Fruit fly (Drosophila melanogaster) whole organism, embryonic: ENCODE data around the gene CG3726.

Source experiments
- Atf-2 ChIP-seq: fragments of 200-800 bp; sonication (Bioruptor generic); optimal IDR thresholded peaks from 2 replicates; lab custom pipeline; 2016; ENCODE audit warnings: missing biosample characterization, missing genetic modification characterization
- B-H1 ChIP-seq: fragments of 200-800 bp; sonication (Bioruptor generic); IDR thresholded peaks from 3 replicates; pipeline ENCODE4 v1.3.6; 2022; ENCODE audit warnings: missing biosample characterization, missing genetic modification characterization
- CG10209 ChIP-seq: fragments of 200-800 bp; sonication (Bioruptor generic); optimal IDR thresholded peaks from 3 replicates; lab custom pipeline; 2017; ENCODE audit warnings: missing biosample characterization, mild to moderate bottlenecking, missing genetic modification characterization, missing genetic modification reagents
- CG1024 ChIP-seq: fragments of 200-800 bp; sonication (Bioruptor generic); IDR thresholded peaks from 2 replicates; pipeline ENCODE4 v1.3.6; 2022; ENCODE audit warnings: missing biosample characterization, missing genetic modification characterization
- CG11247 ChIP-seq: fragments of 200-800 bp; sonication (Bioruptor generic); IDR thresholded peaks from 2 replicates; pipeline ENCODE4 v1.3.6; 2022; ENCODE audit warnings: missing biosample characterization, missing genetic modification characterization
- CG11398 ChIP-seq: fragments of 200-800 bp; sonication (Bioruptor generic); optimal IDR thresholded peaks from 2 replicates; lab custom pipeline; 2016; ENCODE audit warnings: missing biosample characterization, missing genetic modification characterization
- CG11695 ChIP-seq: fragments of 200-800 bp; sonication (Bioruptor generic); IDR thresholded peaks from 3 replicates; pipeline ENCODE4 v1.3.6; 2022; ENCODE audit warnings: missing biosample characterization, missing genetic modification characterization
- CG12299 ChIP-seq: fragments of 200-800 bp; sonication (Bioruptor generic); optimal IDR thresholded peaks from 2 replicates; lab custom pipeline; 2018; ENCODE audit warnings: missing biosample characterization, mild to moderate bottlenecking, missing genetic modification characterization
- CG12391 ChIP-seq: fragments of 200-800 bp; sonication (Bioruptor generic); optimal IDR thresholded peaks from 3 replicates; lab custom pipeline; 2018; ENCODE audit warnings: missing biosample characterization, mild to moderate bottlenecking, missing genetic modification characterization, moderate library complexity
- CG12942 ChIP-seq: fragments of 200-800 bp; sonication (Bioruptor generic); optimal IDR thresholded peaks from 3 replicates; lab custom pipeline; 2016; ENCODE audit warnings: missing biosample characterization, missing genetic modification characterization
- CG13775 ChIP-seq: fragments of 200-800 bp; sonication (Bioruptor generic); optimal IDR thresholded peaks from 3 replicates; lab custom pipeline; 2017; ENCODE audit warnings: missing biosample characterization, mild to moderate bottlenecking, missing genetic modification characterization
- CG14014 ChIP-seq: fragments of 200-800 bp; sonication (Bioruptor generic); IDR thresholded peaks from 2 replicates; pipeline ENCODE4 v1.3.6; 2022; ENCODE audit warnings: missing biosample characterization, missing genetic modification characterization
- CG15269 ChIP-seq: fragments of 200-800 bp; sonication (Bioruptor generic); optimal IDR thresholded peaks from 2 replicates; lab custom pipeline; 2018; ENCODE audit warnings: missing biosample characterization, mild to moderate bottlenecking, missing genetic modification characterization, moderate library complexity
- CG15514 ChIP-seq: fragments of 200-800 bp; sonication (Bioruptor generic); optimal IDR thresholded peaks from 3 replicates; lab custom pipeline; 2017; ENCODE audit warnings: missing biosample characterization, missing genetic modification characterization, mild to moderate bottlenecking, moderate library complexity, missing genetic modification reagents
- CG15696 ChIP-seq: fragments of 200-800 bp; sonication (Bioruptor generic); optimal IDR thresholded peaks from 2 replicates; lab custom pipeline; 2019; ENCODE audit warnings: missing biosample characterization, mild to moderate bottlenecking, missing genetic modification characterization, moderate library complexity
- CG32767 ChIP-seq: fragments of 200-800 bp; sonication (Bioruptor generic); IDR thresholded peaks from 2 replicates; pipeline ENCODE4 v1.3.6; 2022; ENCODE audit warnings: missing biosample characterization, missing genetic modification characterization
- CG34224 ChIP-seq: fragments of 200-800 bp; sonication (Bioruptor generic); IDR thresholded peaks from 3 replicates; pipeline ENCODE4 v1.3.6; 2022; ENCODE audit warnings: missing biosample characterization, missing genetic modification characterization; ENCODE audit not compliant: partially characterized antibody
- CG42726 ChIP-seq: fragments of 200-800 bp; sonication (Bioruptor generic); IDR thresholded peaks from 2 replicates; pipeline ENCODE4 v1.3.6; 2022; ENCODE audit warnings: missing biosample characterization, missing genetic modification characterization; ENCODE audit not compliant: partially characterized antibody
- CG7839 ChIP-seq: fragments of 200-800 bp; sonication (Bioruptor generic); optimal IDR thresholded peaks from 3 replicates; lab custom pipeline; 2018; ENCODE audit warnings: missing biosample characterization, mild to moderate bottlenecking, missing genetic modification characterization, moderate library complexity
- CG9817 ChIP-seq: fragments of 200-800 bp; sonication (Bioruptor generic); optimal IDR thresholded peaks from 2 replicates; lab custom pipeline; 2018; ENCODE audit warnings: missing biosample characterization, mild to moderate bottlenecking, missing genetic modification characterization, moderate library complexity
- Dref ChIP-seq: fragments of 200-800 bp; sonication (Bioruptor generic); IDR thresholded peaks from 2 replicates; pipeline ENCODE4 v1.3.6; 2022; ENCODE audit warnings: missing biosample characterization, missing genetic modification characterization
- HHEX ChIP-seq: fragments of 200-800 bp; sonication (Bioruptor generic); optimal IDR thresholded peaks from 3 replicates; lab custom pipeline; 2017; ENCODE audit warnings: missing biosample characterization, mild to moderate bottlenecking, missing genetic modification characterization, missing genetic modification reagents
- Hr3 ChIP-seq: fragments of 200-800 bp; sonication (Bioruptor generic); optimal IDR thresholded peaks from 3 replicates; lab custom pipeline; 2016; ENCODE audit warnings: missing biosample characterization, missing genetic modification characterization
- Pdp1 ChIP-seq, 2 experiments: fragments of 200-800 bp; sonication (Bioruptor generic); optimal IDR thresholded peaks; 3 replicates each; lab custom pipeline; 2016; ENCODE audit warnings: missing biosample characterization in 2 of 2, missing genetic modification characterization in 2 of 2, mild to moderate bottlenecking in 1 of 2, moderate library complexity in 1 of 2
- Spps ChIP-seq: fragments of 200-800 bp; sonication (Bioruptor generic); optimal IDR thresholded peaks from 2 replicates; lab custom pipeline; 2018; ENCODE audit warnings: missing biosample characterization, mild to moderate bottlenecking, missing genetic modification characterization
- Usf ChIP-seq: fragments of 200-800 bp; sonication (Bioruptor generic); optimal IDR thresholded peaks from 2 replicates; lab custom pipeline; 2017; ENCODE audit warnings: missing genotype, missing biosample characterization, missing genetic modification characterization
- cas ChIP-seq: fragments of 200-800 bp; sonication (Bioruptor generic); IDR thresholded peaks from 2 replicates; pipeline ENCODE4 v1.3.6; 2022; ENCODE audit warnings: missing biosample characterization, missing genetic modification characterization
- chinmo ChIP-seq: fragments of 200-800 bp; sonication (Bioruptor generic); IDR thresholded peaks from 4 replicates; pipeline ENCODE4 v1.3.6; 2022; ENCODE audit warnings: missing biosample characterization, missing genetic modification characterization; ENCODE audit not compliant: partially characterized antibody
- ci ChIP-seq: fragments of 200-800 bp; sonication (Bioruptor generic); IDR thresholded peaks from 3 replicates; pipeline ENCODE4 v1.3.6; 2022; ENCODE audit warnings: missing biosample characterization, missing genetic modification characterization
- dmrt11E ChIP-seq: fragments of 200-800 bp; sonication (Bioruptor generic); optimal IDR thresholded peaks from 3 replicates; lab custom pipeline; 2018; ENCODE audit warnings: missing biosample characterization, mild to moderate bottlenecking, missing genetic modification characterization, moderate library complexity
- dpn ChIP-seq, 2 experiments: fragments of 200-800 bp; sonication (Bioruptor generic); optimal IDR thresholded peaks; 3 replicates each; lab custom pipeline; 2016; ENCODE audit warnings: missing biosample characterization in 2 of 2, missing genetic modification characterization in 2 of 2
- emc ChIP-seq: fragments of 200-800 bp; sonication (Bioruptor generic); optimal IDR thresholded peaks from 2 replicates; lab custom pipeline; 2016; ENCODE audit warnings: missing biosample characterization, missing genetic modification characterization
- esg ChIP-seq: fragments of 200-800 bp; sonication (Bioruptor generic); conservative IDR thresholded peaks from 2 replicates; pipeline ENCODE4 v1.3.6; 2022; ENCODE audit warnings: missing biosample characterization, missing genetic modification characterization
- fru ChIP-seq: fragments of >200 bp; optimal IDR thresholded peaks from 2 replicates; lab custom pipeline; 2017
- hkb ChIP-seq, 2 experiments: fragments of 200-800 bp in 1 of 2; fragments of >200 bp in 1 of 2; sonication (Bioruptor generic) in 1 of 2; IDR thresholded peaks in 1 of 2; optimal IDR thresholded peaks in 1 of 2; 2 replicates each; pipeline versions ENCODE4 v1.3.6 to Lab custom; 2017 to 2022; ENCODE audit warnings: missing biosample characterization in 1 of 2, missing genetic modification characterization in 1 of 2
- knrl ChIP-seq: fragments of 200-800 bp; sonication (Bioruptor generic); IDR thresholded peaks from 3 replicates; pipeline ENCODE4 v1.3.6; 2022; ENCODE audit warnings: missing biosample characterization, missing genetic modification characterization; ENCODE audit not compliant: partially characterized antibody
- lmd ChIP-seq: fragments of 200-800 bp; sonication (Bioruptor generic); IDR thresholded peaks from 2 replicates; pipeline ENCODE4 v1.3.6; 2022; ENCODE audit warnings: missing biosample characterization, missing genetic modification characterization
- odd ChIP-seq: fragments of 200-800 bp; sonication (Bioruptor generic); optimal IDR thresholded peaks from 2 replicates; lab custom pipeline; 2017; ENCODE audit warnings: missing biosample characterization, mild to moderate bottlenecking, missing genetic modification characterization
- prd ChIP-seq, 3 experiments: fragments of >200 bp in 2 of 3; fragments of 200-800 bp in 1 of 3; sonication (Bioruptor generic) in 1 of 3; optimal IDR thresholded peaks in 2 of 3; IDR thresholded peaks in 1 of 3; 2 replicates in 2 of 3; 3 replicates in 1 of 3; pipeline versions ENCODE4 v1.3.6 to Lab custom; 2017 to 2022; ENCODE audit warnings: missing biosample characterization in 1 of 3, missing genetic modification characterization in 1 of 3
- shn ChIP-seq: fragments of 200-800 bp; sonication (Bioruptor generic); optimal IDR thresholded peaks from 3 replicates; lab custom pipeline; 2016; ENCODE audit warnings: missing biosample characterization, missing genetic modification characterization
- slbo ChIP-seq: fragments of 200-800 bp; sonication (Bioruptor generic); IDR thresholded peaks from 2 replicates; pipeline ENCODE4 v1.3.6; 2022; ENCODE audit warnings: missing biosample characterization, missing genetic modification characterization
- tap ChIP-seq: fragments of 200-800 bp; optimal IDR thresholded peaks from 3 replicates; lab custom pipeline; 2019; ENCODE audit warnings: missing biosample characterization, mild to moderate bottlenecking, missing genetic modification characterization, moderate library complexity
- tna ChIP-seq: fragments of 200-800 bp; sonication (Bioruptor generic); IDR thresholded peaks from 2 replicates; pipeline ENCODE4 v1.3.6; 2022; ENCODE audit warnings: missing biosample characterization, missing genetic modification characterization; ENCODE audit not compliant: partially characterized antibody
- trem ChIP-seq: fragments of 200-800 bp; optimal IDR thresholded peaks from 3 replicates; lab custom pipeline; 2019; ENCODE audit warnings: missing biosample characterization, mild to moderate bottlenecking, missing genetic modification characterization, moderate library complexity
- twi ChIP-seq: fragments of 200-800 bp; optimal IDR thresholded peaks from 2 replicates; lab custom pipeline; 2019; ENCODE audit warnings: missing biosample characterization, mild to moderate bottlenecking, missing genetic modification characterization, moderate library complexity
- vvl ChIP-seq: fragments of 200-800 bp; sonication (Bioruptor generic); IDR thresholded peaks from 2 replicates; pipeline ENCODE4 v1.3.6; 2022; ENCODE audit warnings: missing biosample characterization, missing genetic modification characterization
- zfh2 ChIP-seq: fragments of 200-800 bp; sonication (Bioruptor generic); optimal IDR thresholded peaks from 2 replicates; lab custom pipeline; 2016; ENCODE audit warnings: missing biosample characterization, missing genetic modification characterization

CG3726 gene

dm6 chrX:5965517-5966397 lies 48.9 kb downstream of the CG3726 start, which contains the start of gene Grip (continued):
- peak; percentile 50 for TF ChIP-seq CG15696
- TF ChIP-seq CG11695 (GFP tag; lab: Robert Waterston, UW), result no peak
- TF ChIP-seq Pdp1 (GFP tag; optimal IDR thresholded peaks at IDR 0.05; lab: Kevin White, UChicago), result peak in 1 of 2 experiments; percentile 84
- TF ChIP-seq HHEX (GFP tag; lab: Kevin White, UChicago), result peak; percentile 17
- TF ChIP-seq CG15269 (tag; lab: Kevin White, UChicago), result peak; percentile 9
- peak; percentile 68; the same call in 2 of the 3 replicates for TF ChIP-seq knrl (GFP tag; lab: Robert Waterston, UW)
- TF ChIP-seq CG11398, result no peak
- TF ChIP-seq CG11247 (GFP tag; lab: Robert Waterston, UW), result no peak
- no peak for TF ChIP-seq CG1024 (GFP tag; lab: Robert Waterston, UW)
- peak; percentile 64 for TF ChIP-seq CG13775 (GFP tag; lab: Kevin White, UChicago)
- no peak for TF ChIP-seq CG34224 (GFP tag; lab: Robert Waterston, UW)
- TF ChIP-seq CG42726, result peak; percentile 54; the same call in 1 of the 2 replicates
- TF ChIP-seq ci (GFP tag; lab: Robert Waterston, UW), result 0 out of 3 replicates have a peak, but pooled peaks have one; percentile 35
- TF ChIP-seq fru (lab: Kevin White, UChicago), result no peak
- TF ChIP-seq CG9817 (tag; lab: Kevin White, UChicago), result peak; percentile 12
- no peak for TF ChIP-seq CG15514
- no peak for TF ChIP-seq zfh2 (GFP tag; lab: Kevin White, UChicago)
- TF ChIP-seq dpn (GFP tag; optimal IDR thresholded peaks at IDR 0.05; lab: Kevin White, UChicago), result peak; percentile 8 to 36
- no peak for TF ChIP-seq cas (GFP tag; lab: Robert Waterston, UW)
- peak; percentile 26 for TF ChIP-seq CG10209 (GFP tag; lab: Kevin White, UChicago)
- TF ChIP-seq chinmo (GFP tag; lab: Robert Waterston, UW), result 0 out of 4 replicates have a peak, but pooled peaks have one; percentile 11
- no peak for TF ChIP-seq shn (GFP tag; lab: Kevin White, UChicago)
- TF ChIP-seq emc (GFP tag; lab: Kevin White, UChicago), result no peak
- TF ChIP-seq CG12299 (tag; lab: Kevin White, UChicago), result peak; percentile 7
- peak; percentile 27 for TF ChIP-seq trem (tag; lab: Kevin White, UChicago)
- TF ChIP-seq prd (optimal IDR thresholded peaks at IDR 0.05; lab: Kevin White, UChicago), result no peak
- peak; percentile 37; the same call in 1 of the 3 replicates for TF ChIP-seq prd (GFP tag; IDR thresholded peaks at IDR 0.05; lab: Robert Waterston, UW)
- TF ChIP-seq Atf-2 (GFP tag; lab: Kevin White, UChicago), result no peak
- peak; percentile 38 for TF ChIP-seq CG7839 (tag; lab: Kevin White, UChicago)
- no peak for TF ChIP-seq CG14014 (GFP tag; lab: Robert Waterston, UW)
- no peak for TF ChIP-seq tap
- TF ChIP-seq dmrt11E (tag; lab: Kevin White, UChicago), result peak; percentile 52
- TF ChIP-seq Dref (GFP tag; lab: Robert Waterston, UW), result peak; percentile 50
- TF ChIP-seq vvl, result no peak; the same call in 1 of the 2 replicates
- TF ChIP-seq hkb (optimal IDR thresholded peaks at IDR 0.05; lab: Kevin White, UChicago), result no peak
- no peak for TF ChIP-seq hkb (GFP tag; IDR thresholded peaks at IDR 0.05; lab: Robert Waterston, UW)
- peak; percentile 5; the same call in 1 of the 2 replicates for TF ChIP-seq tna
- TF ChIP-seq CG12391 (tag; lab: Kevin White, UChicago), result peak; percentile 72
- TF ChIP-seq B-H1 (GFP tag; lab: Robert Waterston, UW), result no peak
- no peak for TF ChIP-seq lmd (GFP tag; lab: Robert Waterston, UW)
- no peak for TF ChIP-seq CG32767 (GFP tag; lab: Robert Waterston, UW)
- TF ChIP-seq Spps (tag; lab: Kevin White, UChicago), result no peak
- TF ChIP-seq twi (tag; lab: Kevin White, UChicago), result peak; percentile 1
- TF ChIP-seq CG12942 (GFP tag; lab: Kevin White, UChicago), result peak; percentile 30
- peak; percentile 62 for TF ChIP-seq slbo (GFP tag; lab: Robert Waterston, UW)
- no peak for TF ChIP-seq odd (GFP tag; lab: Kevin White, UChicago)
- TF ChIP-seq Hr3 (GFP tag; lab: Kevin White, UChicago), result peak; percentile 47
- TF ChIP-seq Usf (GFP tag; lab: Kevin White, UChicago), result no peak
- 0 out of 2 replicates have a peak, but pooled peaks have one; percentile 8 for TF ChIP-seq esg (GFP tag; lab: Robert Waterston, UW)
